Worm (Caenorhabditis elegans) whole organism, early embryonic: ENCODE results near the gene bpl-1.

ENCODE experiments used
- B0310.2 ChIP-seq: sonication (generic microtip); optimal IDR thresholded peaks from 2 replicates; lab custom pipeline; 2016; ENCODE audit warnings: mild to moderate bottlenecking, missing genetic modification characterization, missing compliant biosample characterization
- F13C5.2 ChIP-seq: sonication (generic microtip); optimal IDR thresholded peaks from 2 replicates; lab custom pipeline; 2017; ENCODE audit warnings: mild to moderate bottlenecking, missing genetic modification characterization, inconsistent platforms, missing compliant biosample characterization
- aly-1 ChIP-seq: sonication (generic microtip); optimal IDR thresholded peaks from 2 replicates; lab custom pipeline; 2016; ENCODE audit warnings: missing genetic modification characterization, missing compliant biosample characterization
- ama-1 ChIP-seq: fragments of 150-350 bp; optimal IDR thresholded peaks from 2 replicates; lab custom pipeline; 2014
- ceh-13 ChIP-seq: fragments of 200-800 bp; sonication (Bioruptor generic); optimal IDR thresholded peaks from 2 replicates; lab custom pipeline; 2018; ENCODE audit warnings: mild to moderate bottlenecking, missing genetic modification characterization, missing compliant biosample characterization
- ceh-36 ChIP-seq: sonication (generic microtip); optimal IDR thresholded peaks from 2 replicates; lab custom pipeline; 2016; ENCODE audit warnings: missing genetic modification characterization, inconsistent platforms, missing compliant biosample characterization
- ets-7 ChIP-seq: sonication (generic microtip); optimal IDR thresholded peaks from 2 replicates; lab custom pipeline; 2016; ENCODE audit warnings: missing genotype, missing genetic modification characterization, missing compliant biosample characterization
- flt-1 ChIP-seq: fragments of 200-800 bp; sonication (Bioruptor generic); IDR thresholded peaks from 2 replicates; pipeline ENCODE4 v1.3.6; 2022; ENCODE audit warnings: missing genetic modification characterization, missing compliant biosample characterization
- hmbx-1 ChIP-seq: sonication (generic microtip); optimal IDR thresholded peaks from 2 replicates; lab custom pipeline; 2016; ENCODE audit warnings: mild to moderate bottlenecking, missing genetic modification characterization, missing compliant biosample characterization
- hmg-4 ChIP-seq: fragments of 200-800 bp; sonication (Bioruptor generic); optimal IDR thresholded peaks from 2 replicates; lab custom pipeline; 2018; ENCODE audit warnings: mild to moderate bottlenecking, missing genetic modification characterization, missing compliant biosample characterization
- hnd-1 ChIP-seq: sonication (generic microtip); optimal IDR thresholded peaks from 2 replicates; lab custom pipeline; 2016; ENCODE audit warnings: missing genetic modification characterization, missing compliant biosample characterization
- pes-1 ChIP-seq: fragments of 200-800 bp; sonication (Bioruptor generic); IDR thresholded peaks from 2 replicates; pipeline ENCODE4 v1.3.6; 2022; ENCODE audit warnings: missing genetic modification reagents, missing genetic modification characterization, missing compliant biosample characterization
- scrt-1 ChIP-seq: fragments of 200-800 bp; sonication (Bioruptor generic); IDR thresholded peaks from 2 replicates; pipeline ENCODE4 v1.3.6; 2022; ENCODE audit warnings: missing genetic modification characterization, missing compliant biosample characterization
- sea-1 ChIP-seq: fragments of 200-800 bp; sonication (Bioruptor generic); conservative IDR thresholded peaks from 2 replicates; pipeline ENCODE4 v1.3.6; 2022; ENCODE audit warnings: missing genetic modification characterization, missing compliant biosample characterization
- tbx-11 ChIP-seq: fragments of 200-800 bp; sonication (Bioruptor generic); IDR thresholded peaks from 2 replicates; pipeline ENCODE4 v1.3.6; 2022; ENCODE audit warnings: missing genetic modification characterization, missing compliant biosample characterization
- tbx-37 ChIP-seq: fragments of 200-800 bp; sonication (Bioruptor generic); conservative IDR thresholded peaks from 2 replicates; pipeline ENCODE4 v1.3.6; 2022; ENCODE audit warnings: missing genetic modification reagents, missing genetic modification characterization, missing compliant biosample characterization
- tra-4 ChIP-seq: sonication (generic microtip); optimal IDR thresholded peaks from 2 replicates; lab custom pipeline; 2017; ENCODE audit warnings: missing genetic modification characterization, missing compliant biosample characterization

bpl-1 gene

DNA sequence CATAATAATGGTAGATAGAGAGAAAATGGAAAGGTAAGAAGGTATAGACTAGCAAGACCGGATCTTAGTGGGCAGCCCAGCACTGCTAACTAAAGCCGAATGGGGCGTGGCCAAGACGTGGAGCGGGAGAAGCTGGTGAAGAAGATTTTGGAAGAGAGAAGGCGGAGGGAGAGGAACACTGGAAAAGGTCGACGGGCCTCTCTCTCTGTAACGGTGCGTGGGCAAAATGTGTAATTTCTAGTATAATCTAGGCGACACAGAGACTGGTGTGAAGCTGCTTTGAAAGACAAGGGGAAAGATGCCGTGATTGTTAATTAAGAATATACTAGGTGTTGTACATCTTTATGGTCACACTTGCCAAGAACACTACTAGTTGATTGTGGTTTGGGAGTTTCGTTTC, 18.0 kb upstream of the bpl-1 start, which contains the start of gene F13H8.5:
Gene F13H8.5, minus strand, starts transcription at position 101 of the 400 bp plus-strand sequence.
- no peak for TF ChIP-seq sea-1 (GFP tag; lab: Robert Waterston, UW)
- TF ChIP-seq hnd-1 (tag; lab: Kevin White, UChicago) = no peak
- no peak for TF ChIP-seq aly-1 (tag; lab: Kevin White, UChicago)
- no peak for TF ChIP-seq tbx-11 (GFP tag; lab: Robert Waterston, UW)
- no peak for TF ChIP-seq scrt-1 (GFP tag; lab: Robert Waterston, UW)
- no peak for TF ChIP-seq B0310.2 (tag; lab: Kevin White, UChicago)
- TF ChIP-seq flt-1 = no peak
- TF ChIP-seq F13C5.2 (tag; lab: Kevin White, UChicago) = no peak
- TF ChIP-seq ets-7 (tag; lab: Kevin White, UChicago) = no peak
- TF ChIP-seq tbx-37 = no peak
- no peak for TF ChIP-seq hmg-4
- TF ChIP-seq pes-1 (GFP tag; lab: Robert Waterston, UW) = no peak
- no peak for TF ChIP-seq tra-4 (tag; lab: Kevin White, UChicago)
- no peak for TF ChIP-seq ama-1 (lab: Kevin White, UChicago)
- TF ChIP-seq hmbx-1 (tag; lab: Kevin White, UChicago) = no peak
- TF ChIP-seq ceh-36 (tag; lab: Kevin White, UChicago) = no peak
- no peak for TF ChIP-seq ceh-13 (GFP tag; lab: Kevin White, UChicago)

DNA sequence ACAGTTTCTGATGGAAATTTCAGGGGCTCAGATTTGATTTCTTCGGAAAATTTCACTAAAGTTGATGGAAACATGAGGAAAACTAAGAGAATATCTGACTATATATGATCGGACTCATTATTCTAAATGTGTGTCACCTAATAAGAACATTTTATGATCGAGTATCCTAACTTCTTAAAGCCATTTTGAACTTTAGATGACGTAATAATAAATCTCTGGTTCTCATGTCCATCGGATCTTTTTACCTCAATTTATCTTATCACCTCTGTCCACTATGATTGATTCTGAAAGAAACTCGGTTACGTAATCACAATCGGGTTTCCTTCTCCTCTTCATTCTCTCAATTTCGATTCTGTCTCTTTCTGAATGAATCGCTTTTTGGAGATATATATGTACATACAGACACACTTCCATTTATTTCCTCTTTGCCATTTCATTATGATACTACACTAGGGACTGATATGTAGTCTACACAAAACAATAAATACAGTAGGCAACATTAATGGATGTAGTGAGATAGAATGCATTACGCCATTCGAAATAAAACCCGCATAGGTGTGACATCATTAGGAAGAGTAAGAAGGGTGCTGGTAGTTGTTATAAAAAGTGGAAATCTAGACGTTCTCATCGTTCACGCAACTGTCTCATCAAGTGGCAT, 16.7 kb upstream of the bpl-1 start:
- TF ChIP-seq B0310.2 (tag; lab: Kevin White, UChicago) = no peak
- no peak for TF ChIP-seq ets-7 (tag; lab: Kevin White, UChicago)
- no peak for TF ChIP-seq F13C5.2 (tag; lab: Kevin White, UChicago)
- TF ChIP-seq ama-1 (lab: Kevin White, UChicago) = no peak
- TF ChIP-seq tbx-11 (GFP tag; lab: Robert Waterston, UW) = no peak
- no peak for TF ChIP-seq hmbx-1 (tag; lab: Kevin White, UChicago)
- no peak for TF ChIP-seq ceh-13 (GFP tag; lab: Kevin White, UChicago)
- no peak for TF ChIP-seq flt-1
- no peak for TF ChIP-seq hnd-1 (tag; lab: Kevin White, UChicago)
- TF ChIP-seq tra-4 (tag; lab: Kevin White, UChicago) = no peak
- TF ChIP-seq aly-1 (tag; lab: Kevin White, UChicago) = no peak

DNA sequence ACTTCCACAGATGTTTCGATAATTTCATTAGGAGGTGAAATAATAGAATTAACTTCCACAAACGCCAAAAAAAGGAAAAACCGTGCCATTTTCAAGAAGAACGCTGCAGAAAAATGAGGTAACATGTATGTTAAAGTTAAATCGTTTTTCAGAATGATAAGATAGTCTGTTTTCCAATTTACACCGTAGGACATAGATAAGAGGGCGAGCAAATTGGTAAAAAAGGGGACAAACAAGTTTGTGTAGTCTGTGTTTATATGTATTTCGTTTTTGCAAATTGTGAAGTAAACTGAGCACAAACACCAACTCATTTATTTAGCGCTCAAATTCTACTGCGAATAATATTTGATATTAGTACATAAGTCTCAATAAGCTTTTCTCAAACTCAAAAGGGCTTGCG, 14.1 kb upstream of the bpl-1 start, which contains the start of gene F13H8.11:
Gene F13H8.11, minus strand, starts transcription at position 155 of the 400 bp plus-strand sequence.
- TF ChIP-seq sea-1 (GFP tag; lab: Robert Waterston, UW) (no peak), pes-1 (GFP tag; lab: Robert Waterston, UW) (no peak), ceh-36 (tag; lab: Kevin White, UChicago) (no peak), flt-1 (no peak), tra-4 (tag; lab: Kevin White, UChicago) (no peak), B0310.2 (tag; lab: Kevin White, UChicago) (no peak), ets-7 (tag; lab: Kevin White, UChicago) (no peak)

DNA sequence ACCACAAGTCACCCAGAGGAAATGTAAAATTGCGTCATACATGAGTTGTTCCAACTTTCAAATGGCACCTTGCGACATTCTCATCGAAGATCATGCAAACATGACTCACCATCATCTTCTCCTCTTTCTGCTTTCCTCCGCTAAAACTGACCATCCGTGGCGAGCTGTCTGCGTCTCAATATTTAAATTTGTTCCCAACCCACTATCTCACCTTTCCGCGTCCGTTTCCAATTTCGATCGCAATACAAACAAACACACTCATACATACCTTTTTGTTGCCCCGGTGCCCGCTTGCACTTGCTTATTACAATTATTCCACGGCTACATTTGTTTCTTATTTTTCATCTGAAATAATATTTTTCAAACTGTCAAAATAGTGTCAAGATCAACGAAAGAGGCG, 13.3 kb upstream of the bpl-1 start, which contains the start of gene nmgp-1:
Gene nmgp-1, plus strand, starts transcription at position 174 of the 400 bp plus-strand sequence.
- no peak for TF ChIP-seq aly-1 (tag; lab: Kevin White, UChicago)
- no peak for TF ChIP-seq ets-7 (tag; lab: Kevin White, UChicago)
- no peak for TF ChIP-seq ama-1 (lab: Kevin White, UChicago)
- TF ChIP-seq tra-4 (tag; lab: Kevin White, UChicago) = no peak
- no peak for TF ChIP-seq flt-1
- no peak for TF ChIP-seq hnd-1 (tag; lab: Kevin White, UChicago)
- TF ChIP-seq ceh-36 (tag; lab: Kevin White, UChicago) = no peak
- no peak for TF ChIP-seq scrt-1 (GFP tag; lab: Robert Waterston, UW)
- TF ChIP-seq B0310.2 (tag; lab: Kevin White, UChicago) = no peak
- no peak for TF ChIP-seq pes-1 (GFP tag; lab: Robert Waterston, UW)

DNA sequence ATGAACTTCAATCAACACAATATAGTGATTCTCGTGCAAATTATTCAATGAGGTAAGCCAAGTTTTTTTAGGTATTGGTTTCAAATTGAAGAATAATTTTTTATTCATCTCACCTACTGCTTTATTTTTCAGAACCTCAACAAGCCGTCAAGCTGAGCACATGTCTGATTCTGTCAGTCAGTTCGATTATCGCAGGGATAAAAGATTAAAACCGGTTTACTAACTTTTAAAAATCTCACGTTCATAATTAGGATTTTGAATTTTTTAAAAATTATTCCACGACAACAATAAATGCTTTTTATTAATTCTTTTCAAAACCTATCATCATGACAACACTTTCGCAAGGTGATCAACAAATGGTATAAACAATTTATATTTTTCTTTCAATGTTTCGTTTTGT, 11.8 kb upstream of the bpl-1 start, which contains the start of gene F13H8.12:
Gene F13H8.12, plus strand, starts transcription at position 301 of the 400 bp plus-strand sequence.
- TF ChIP-seq aly-1 (tag; lab: Kevin White, UChicago) (no peak), ets-7 (tag; lab: Kevin White, UChicago) (no peak), flt-1 (no peak), tbx-37 (no peak)

DNA sequence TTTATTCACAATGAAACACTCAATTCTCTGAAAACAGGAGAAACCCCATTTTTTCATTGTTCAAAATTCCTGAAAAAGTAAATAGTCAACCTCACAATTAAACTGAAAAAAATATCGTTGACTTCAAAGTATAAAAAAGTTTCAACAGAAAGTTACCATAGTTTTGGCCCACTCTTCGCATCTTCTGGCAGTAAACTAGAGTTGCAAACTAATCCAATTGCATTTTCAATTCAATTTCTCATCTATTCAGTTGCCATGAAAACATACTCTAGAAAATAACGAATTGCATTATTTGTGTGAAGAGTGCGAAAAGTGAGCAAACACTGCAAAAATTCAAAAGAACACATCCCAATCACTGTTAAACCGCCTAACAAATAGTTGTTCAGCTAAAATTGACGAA, 10.3 kb upstream of the bpl-1 start, which contains the start of gene F13H8.3:
Gene F13H8.3, plus strand, starts transcription at position 301 of the 400 bp plus-strand sequence.
- TF ChIP-seq ceh-13 (GFP tag; lab: Kevin White, UChicago) = no peak
- no peak for TF ChIP-seq B0310.2 (tag; lab: Kevin White, UChicago)
- no peak for TF ChIP-seq hmbx-1 (tag; lab: Kevin White, UChicago)
- no peak for TF ChIP-seq sea-1 (GFP tag; lab: Robert Waterston, UW)
- TF ChIP-seq ets-7 (tag; lab: Kevin White, UChicago) = no peak
- TF ChIP-seq F13C5.2 (tag; lab: Kevin White, UChicago) = no peak
- no peak for TF ChIP-seq hnd-1 (tag; lab: Kevin White, UChicago)

DNA sequence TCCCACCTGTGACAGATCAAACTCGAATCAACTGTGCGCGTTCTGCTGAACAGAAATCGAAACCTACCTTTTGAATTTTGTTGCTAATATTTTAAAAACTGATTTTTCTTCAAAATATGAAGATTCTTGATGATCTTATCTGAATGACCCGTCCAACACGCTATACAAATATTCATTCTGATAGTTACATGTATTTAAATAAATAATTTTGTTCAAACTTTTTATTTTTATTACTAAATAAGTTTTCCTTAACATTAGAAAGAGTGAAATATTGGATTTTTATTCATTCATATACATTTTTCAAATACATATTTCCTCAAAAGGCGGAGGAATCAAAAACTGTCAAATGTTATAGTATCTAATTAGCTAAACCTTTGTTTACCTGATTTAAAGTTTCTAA, 6.0 kb upstream of the bpl-1 start, which contains the start of gene F13H8.8:
Gene F13H8.8, minus strand, starts transcription at position 101 of the 400 bp plus-strand sequence.
- TF ChIP-seq scrt-1 (GFP tag; lab: Robert Waterston, UW) (no peak), sea-1 (GFP tag; lab: Robert Waterston, UW) (no peak), ceh-13 (GFP tag; lab: Kevin White, UChicago) (no peak), aly-1 (tag; lab: Kevin White, UChicago) (no peak), tbx-11 (GFP tag; lab: Robert Waterston, UW) (no peak), pes-1 (GFP tag; lab: Robert Waterston, UW) (no peak), hnd-1 (tag; lab: Kevin White, UChicago) (no peak), tbx-37 (no peak), ceh-36 (tag; lab: Kevin White, UChicago) (no peak), hmg-4 (no peak), ama-1 (lab: Kevin White, UChicago) (no peak), tra-4 (tag; lab: Kevin White, UChicago) (no peak), flt-1 (no peak), ets-7 (tag; lab: Kevin White, UChicago) (no peak)
